Fruit fly (Drosophila melanogaster) whole organism, pupa: ENCODE data around the gene tai.
A peak's percentile ranks its signal among the peaks of the same experiment; 100 is the strongest.

ENCODE experiments used
- CG10348 ChIP-seq: fragments of 200-800 bp; sonication (Bioruptor generic); IDR thresholded peaks from 2 replicates; pipeline ENCODE4 v1.3.6; 2022; ENCODE audit warnings: missing biosample characterization, missing genetic modification characterization
- CG12605 ChIP-seq: fragments of 200-800 bp; sonication (Bioruptor generic); IDR thresholded peaks from 2 replicates; pipeline ENCODE4 v1.3.6; 2022; ENCODE audit warnings: missing biosample characterization, missing genetic modification characterization
- CG13204 ChIP-seq: fragments of 200-800 bp; sonication (Bioruptor generic); optimal IDR thresholded peaks from 2 replicates; lab custom pipeline; 2018; ENCODE audit warnings: missing biosample characterization, mild to moderate bottlenecking, missing genetic modification characterization, moderate library complexity
- CG14655 ChIP-seq: fragments of 200-800 bp; sonication (Bioruptor generic); optimal IDR thresholded peaks from 3 replicates; lab custom pipeline; 2017; ENCODE audit warnings: mild to moderate bottlenecking, missing biosample characterization, missing genetic modification reagents, missing genetic modification characterization
- CG15710 ChIP-seq: fragments of 200-800 bp; sonication (Bioruptor generic); optimal IDR thresholded peaks from 2 replicates; lab custom pipeline; 2018; ENCODE audit warnings: missing biosample characterization, mild to moderate bottlenecking, missing genetic modification characterization, moderate library complexity
- CG17806 ChIP-seq: fragments of 200-800 bp; sonication (Bioruptor generic); optimal IDR thresholded peaks from 2 replicates; lab custom pipeline; 2018; ENCODE audit warnings: missing biosample characterization, mild to moderate bottlenecking, missing genetic modification characterization, moderate library complexity
- CG32121 ChIP-seq: fragments of 200-800 bp; sonication (Bioruptor generic); IDR thresholded peaks from 2 replicates; pipeline ENCODE4 v1.3.6; 2022; ENCODE audit warnings: missing biosample characterization, missing genetic modification characterization
- CG34367 ChIP-seq: fragments of 200-800 bp; sonication (Bioruptor generic); optimal IDR thresholded peaks from 2 replicates; lab custom pipeline; 2018; ENCODE audit warnings: missing biosample characterization, mild to moderate bottlenecking, missing genetic modification characterization
- CG4496 ChIP-seq: fragments of 200-800 bp; sonication (Bioruptor generic); IDR thresholded peaks from 3 replicates; pipeline ENCODE4 v1.3.6; 2022; ENCODE audit warnings: missing biosample characterization, missing genetic modification characterization
- CG8159 ChIP-seq: fragments of 200-800 bp; sonication (Bioruptor generic); optimal IDR thresholded peaks from 3 replicates; lab custom pipeline; 2018; ENCODE audit warnings: missing biosample characterization, mild to moderate bottlenecking, missing genetic modification characterization, moderate library complexity
- CG8301 ChIP-seq: fragments of 200-800 bp; sonication (Bioruptor generic); optimal IDR thresholded peaks from 2 replicates; lab custom pipeline; 2018; ENCODE audit warnings: missing biosample characterization, mild to moderate bottlenecking, missing genetic modification characterization
- CG9948 ChIP-seq: fragments of 200-800 bp; sonication (Bioruptor generic); optimal IDR thresholded peaks from 2 replicates; lab custom pipeline; 2018; ENCODE audit warnings: missing biosample characterization, mild to moderate bottlenecking, missing genetic modification characterization, moderate library complexity
- D1 ChIP-seq: fragments of 200-800 bp; sonication (Bioruptor generic); optimal IDR thresholded peaks from 2 replicates; lab custom pipeline; 2018; ENCODE audit warnings: missing biosample characterization, mild to moderate bottlenecking, missing genetic modification characterization, moderate library complexity
- EcR ChIP-seq: fragments of 200-800 bp; sonication (Bioruptor generic); optimal IDR thresholded peaks from 3 replicates; lab custom pipeline; 2019; ENCODE audit warnings: missing biosample characterization, missing genetic modification characterization, mild to moderate bottlenecking, moderate library complexity, missing genetic modification reagents
- Ets98B ChIP-seq: fragments of 200-800 bp; sonication (Bioruptor generic); IDR thresholded peaks from 2 replicates; pipeline ENCODE4 v1.3.6; 2022; ENCODE audit warnings: missing biosample characterization, missing genetic modification characterization
- Pif1A ChIP-seq: fragments of 200-800 bp; sonication (Bioruptor generic); optimal IDR thresholded peaks from 3 replicates; lab custom pipeline; 2016; ENCODE audit warnings: missing biosample characterization, missing genetic modification characterization
- Pif1B ChIP-seq: fragments of 200-800 bp; sonication (Bioruptor generic); optimal IDR thresholded peaks from 3 replicates; lab custom pipeline; 2016; ENCODE audit warnings: missing biosample characterization, missing genetic modification characterization
- Snoo ChIP-seq: fragments of 200-800 bp; sonication (Bioruptor generic); optimal IDR thresholded peaks from 3 replicates; lab custom pipeline; 2017; ENCODE audit warnings: missing biosample characterization, mild to moderate bottlenecking, missing genetic modification characterization, inconsistent platforms
- fd96Ca ChIP-seq: fragments of 200-800 bp; sonication (Bioruptor generic); IDR thresholded peaks from 3 replicates; pipeline ENCODE4 v1.3.6; 2022; ENCODE audit warnings: missing biosample characterization, missing genetic modification characterization
- gl ChIP-seq: fragments of 200-800 bp; sonication (Bioruptor generic); optimal IDR thresholded peaks from 2 replicates; lab custom pipeline; 2018; ENCODE audit warnings: missing biosample characterization, mild to moderate bottlenecking, missing genetic modification characterization
- rn ChIP-seq: fragments of 200-800 bp; sonication (Bioruptor generic); IDR thresholded peaks from 2 replicates; pipeline ENCODE4 v1.3.6; 2022; ENCODE audit warnings: missing biosample characterization, missing genetic modification characterization

Gene tai

DNA sequence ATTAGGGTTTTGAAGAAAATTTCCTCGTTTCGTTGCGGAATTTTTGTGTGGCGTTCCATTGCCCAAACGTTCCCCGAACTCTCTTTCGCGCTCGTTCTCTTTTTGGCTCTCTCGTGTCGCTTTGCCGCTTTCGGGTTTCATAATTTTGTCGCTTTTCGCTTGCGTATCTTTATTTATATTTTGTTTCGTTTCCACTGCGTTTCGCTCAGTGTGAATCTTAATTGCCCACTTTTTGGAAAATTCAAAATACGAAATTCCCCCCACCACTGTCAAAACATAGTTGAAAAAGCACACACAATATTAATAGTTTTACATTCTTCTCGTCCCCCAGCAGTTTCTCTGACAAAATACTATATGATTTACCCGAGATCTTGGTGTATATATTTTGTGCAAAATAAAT is 10.2 kb downstream of the tai start:
- peak; percentile 47; the same call in 1 of the 3 replicates for TF ChIP-seq CG4496 (GFP tag; lab: Robert Waterston, UW)
- no peak for TF ChIP-seq Snoo (tag; lab: Kevin White, UChicago)
- TF ChIP-seq CG10348 (GFP tag; lab: Robert Waterston, UW) = no peak
- no peak for TF ChIP-seq CG15710 (tag; lab: Kevin White, UChicago)
- no peak for TF ChIP-seq Pif1A (GFP tag; lab: Kevin White, UChicago)
- no peak for TF ChIP-seq CG13204 (GFP tag; lab: Kevin White, UChicago)
- TF ChIP-seq CG17806 (tag; lab: Kevin White, UChicago) = no peak
- TF ChIP-seq CG14655 = no peak
- peak; percentile 64 for TF ChIP-seq CG32121 (GFP tag; lab: Robert Waterston, UW)
- TF ChIP-seq EcR (GFP tag; lab: Kevin White, UChicago) = no peak
- TF ChIP-seq CG8301 (tag; lab: Kevin White, UChicago) = no peak
- no peak for TF ChIP-seq gl (tag; lab: Kevin White, UChicago)
- TF ChIP-seq CG12605 (GFP tag; lab: Robert Waterston, UW) = peak; percentile 58
- peak; percentile 56 for TF ChIP-seq D1
- TF ChIP-seq Pif1B (GFP tag; lab: Kevin White, UChicago) = peak; percentile 8
- no peak for TF ChIP-seq CG8159
- no peak for TF ChIP-seq CG34367 (tag; lab: Kevin White, UChicago)
- TF ChIP-seq rn (GFP tag; lab: Robert Waterston, UW) = no peak
- no peak; the same call in 2 of the 3 replicates for TF ChIP-seq fd96Ca (GFP tag; lab: Robert Waterston, UW)
- TF ChIP-seq CG9948 = no peak
- TF ChIP-seq Ets98B = peak; percentile 78; the same call in 1 of the 2 replicates

DNA sequence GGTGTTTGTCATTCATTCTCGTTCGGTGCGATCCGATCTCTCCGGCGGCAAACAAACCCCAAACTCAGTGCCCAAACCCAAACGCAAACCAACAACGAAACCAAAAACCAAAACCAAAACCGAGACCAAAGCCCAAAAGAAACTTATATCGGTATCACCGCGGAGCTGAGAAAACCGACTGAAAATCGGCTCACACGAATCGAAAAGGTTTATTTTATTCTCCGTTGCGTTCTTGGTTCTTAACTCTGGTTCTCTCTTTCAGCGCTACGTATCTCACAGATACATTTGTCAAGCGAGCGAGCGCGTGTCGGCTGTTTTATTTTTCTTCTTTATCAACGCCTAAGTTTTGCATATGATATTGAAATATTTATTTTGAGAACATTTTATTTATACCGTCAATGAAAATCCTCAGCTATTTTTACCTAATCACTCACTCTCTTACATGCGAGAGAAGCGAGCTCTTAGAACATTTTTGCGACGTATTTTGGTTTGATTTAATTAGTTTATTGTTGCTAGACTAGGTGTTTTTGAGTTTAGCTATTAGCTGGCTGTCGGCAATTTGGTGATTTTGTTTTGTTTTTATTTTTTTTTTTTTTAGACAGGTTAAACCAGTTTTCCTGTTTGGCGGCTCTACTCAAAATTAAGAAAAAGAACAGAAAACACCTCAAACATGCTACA is 12.0 kb downstream of the tai start:
- TF ChIP-seq CG14655 (no peak), CG4496 (GFP tag; lab: Robert Waterston, UW) (no peak), Snoo (tag; lab: Kevin White, UChicago) (no peak), rn (GFP tag; lab: Robert Waterston, UW) (no peak), CG8159 (no peak), CG15710 (tag; lab: Kevin White, UChicago) (no peak), CG10348 (GFP tag; lab: Robert Waterston, UW) (no peak), Pif1B (GFP tag; lab: Kevin White, UChicago) (no peak), Pif1A (GFP tag; lab: Kevin White, UChicago) (no peak), EcR (GFP tag; lab: Kevin White, UChicago) (no peak), CG9948 (no peak), gl (tag; lab: Kevin White, UChicago) (no peak)

DNA sequence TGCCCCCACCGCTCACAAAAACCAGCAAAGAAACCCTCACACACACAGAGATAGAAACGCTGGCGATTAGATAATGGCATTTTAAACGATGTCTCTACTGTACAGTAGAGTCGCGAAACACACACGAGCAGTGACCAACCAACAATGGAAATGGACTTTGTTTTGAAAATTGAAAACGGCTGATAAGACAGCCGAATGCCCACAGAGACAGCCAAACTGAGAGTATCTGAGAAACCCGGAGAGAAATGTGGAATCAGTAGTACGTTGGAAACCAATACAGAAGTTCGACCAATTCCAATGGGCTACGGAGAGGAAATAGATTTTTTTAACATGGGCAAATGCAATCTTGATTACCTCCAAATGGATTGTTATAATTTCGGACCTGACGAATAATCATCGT is 12.7 kb downstream of the tai start:
- TF ChIP-seq CG10348 (GFP tag; lab: Robert Waterston, UW) = no peak
- TF ChIP-seq CG9948 = no peak
- TF ChIP-seq CG4496 (GFP tag; lab: Robert Waterston, UW) = 0 out of 3 replicates have a peak, but pooled peaks have one; percentile 22
- no peak for TF ChIP-seq rn (GFP tag; lab: Robert Waterston, UW)
- TF ChIP-seq Ets98B = 0 out of 2 replicates have a peak, but pooled peaks have one; percentile 11
- TF ChIP-seq Pif1B (GFP tag; lab: Kevin White, UChicago) = no peak
- peak; percentile 14 for TF ChIP-seq gl (tag; lab: Kevin White, UChicago)
- no peak for TF ChIP-seq CG34367 (tag; lab: Kevin White, UChicago)
- TF ChIP-seq Snoo (tag; lab: Kevin White, UChicago) = no peak
- no peak for TF ChIP-seq CG15710 (tag; lab: Kevin White, UChicago)
- TF ChIP-seq D1 = no peak
- no peak for TF ChIP-seq Pif1A (GFP tag; lab: Kevin White, UChicago)
- no peak for TF ChIP-seq CG13204 (GFP tag; lab: Kevin White, UChicago)
- no peak for TF ChIP-seq fd96Ca (GFP tag; lab: Robert Waterston, UW)
- no peak for TF ChIP-seq CG8301 (tag; lab: Kevin White, UChicago)

DNA sequence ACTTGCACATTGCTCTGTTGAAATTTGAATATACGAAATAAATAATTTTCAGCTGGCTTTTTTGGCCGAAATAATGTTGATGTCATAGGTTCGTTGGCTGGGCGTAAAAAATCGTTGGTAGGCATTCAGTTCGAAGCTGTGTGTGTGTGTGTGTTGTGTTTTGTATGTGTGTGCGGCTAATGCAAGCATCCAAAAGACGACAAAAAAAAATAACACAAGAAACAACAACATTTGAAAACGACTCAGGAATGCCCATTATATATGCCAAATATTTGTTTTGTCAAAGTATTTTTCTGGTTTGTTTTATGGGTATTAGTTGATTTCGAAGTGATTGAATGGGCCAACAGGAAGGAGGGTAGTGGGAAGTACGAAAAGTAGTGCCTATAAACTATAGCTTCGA is 15.1 kb downstream of the tai start:
- no peak for TF ChIP-seq CG17806 (tag; lab: Kevin White, UChicago)
- TF ChIP-seq CG10348 (GFP tag; lab: Robert Waterston, UW) = no peak
- TF ChIP-seq CG34367 (tag; lab: Kevin White, UChicago) = no peak
- no peak for TF ChIP-seq CG8301 (tag; lab: Kevin White, UChicago)
- no peak for TF ChIP-seq Ets98B

DNA sequence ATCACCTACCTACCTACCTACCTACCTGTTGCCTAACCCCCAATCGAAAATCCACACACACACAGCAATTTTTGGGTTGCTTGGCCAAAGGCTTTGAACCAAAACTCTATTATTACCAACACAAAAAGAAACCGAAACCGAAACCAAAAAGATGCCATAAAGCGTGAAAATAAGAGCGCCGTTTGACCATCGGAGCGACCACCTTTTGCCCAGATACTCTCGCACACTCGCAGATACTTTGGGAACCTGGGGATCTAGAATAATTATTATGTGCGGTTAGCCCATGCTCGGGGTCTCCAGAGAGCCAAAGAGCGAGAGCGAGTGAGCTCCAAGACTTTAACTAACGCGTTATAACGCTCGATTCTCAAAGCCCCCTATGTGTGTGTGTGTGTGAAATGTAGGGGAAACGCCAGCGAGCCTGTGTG is 15.9 kb downstream of the tai start:
- no peak for TF ChIP-seq fd96Ca (GFP tag; lab: Robert Waterston, UW)
- TF ChIP-seq CG4496 (GFP tag; lab: Robert Waterston, UW) = 0 out of 3 replicates have a peak, but pooled peaks have one; percentile 7

DNA sequence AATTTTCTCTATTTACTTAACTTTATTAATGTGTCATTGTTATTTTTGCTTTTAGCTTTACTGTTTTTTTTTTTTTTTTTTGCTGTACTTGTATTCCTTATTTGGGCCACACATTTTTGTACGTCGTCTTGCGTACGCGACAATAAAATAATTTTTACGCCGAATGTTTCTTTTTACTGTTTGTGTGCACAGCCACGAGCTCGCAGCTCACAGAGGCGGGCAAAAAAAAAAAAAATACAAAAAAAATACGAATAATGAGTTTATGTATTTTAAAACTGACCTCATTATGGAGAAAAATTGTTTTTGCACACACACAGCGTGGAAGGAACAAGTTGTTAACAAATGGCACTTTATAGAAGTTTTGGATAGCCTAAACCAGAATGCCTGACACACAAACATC is 20.9 kb downstream of the tai start:
- no peak for TF ChIP-seq CG10348 (GFP tag; lab: Robert Waterston, UW)
- TF ChIP-seq CG12605 (GFP tag; lab: Robert Waterston, UW) = no peak
